Worm (Caenorhabditis elegans): ENCODE data around the gene ZK328.6.

The ZK328.6 gene

DNA sequence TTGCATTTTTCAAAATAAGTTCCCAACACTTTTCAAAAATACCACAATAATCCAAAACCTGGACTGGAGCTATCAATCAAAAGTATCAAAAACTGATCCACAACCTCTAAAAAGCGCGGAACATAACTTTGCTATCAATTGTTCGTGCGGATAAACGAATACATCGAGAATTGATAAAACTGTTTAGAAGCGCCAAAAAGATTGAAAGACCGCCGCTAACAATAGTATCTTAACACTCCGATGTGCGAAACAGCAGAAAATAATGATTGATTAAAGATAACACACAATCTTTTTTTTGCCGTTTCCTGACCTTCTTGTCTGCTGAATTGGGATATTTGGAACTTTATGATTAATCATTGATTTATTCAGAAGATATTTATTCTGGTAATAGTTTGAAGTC, 2.0 kb downstream of the ZK328.6 start, which contains the start of gene tbx-7:
TSS of gene tbx-7 (minus strand) at position 101 of the 400 bp plus-strand sequence.
- TF ChIP-seq ceh-63 (GFP tag; optimal IDR thresholded peaks at IDR 0.05) (no peak), lin-14 (GFP tag; optimal IDR thresholded peaks at IDR 0.05) (no peak), fkh-4 (tag; optimal IDR thresholded peaks at IDR 0.05; ENCODE audit: borderline replicate concordance) (no peak), sox-4 (tag; optimal IDR thresholded peaks at IDR 0.05) (no peak), ceh-8 (GFP tag; optimal IDR thresholded peaks at IDR 0.05) (no peak), hlh-4 (tag; optimal IDR thresholded peaks at IDR 0.05) (no peak), F16B12.6 (tag; optimal IDR thresholded peaks at IDR 0.05) (no peak)

DNA sequence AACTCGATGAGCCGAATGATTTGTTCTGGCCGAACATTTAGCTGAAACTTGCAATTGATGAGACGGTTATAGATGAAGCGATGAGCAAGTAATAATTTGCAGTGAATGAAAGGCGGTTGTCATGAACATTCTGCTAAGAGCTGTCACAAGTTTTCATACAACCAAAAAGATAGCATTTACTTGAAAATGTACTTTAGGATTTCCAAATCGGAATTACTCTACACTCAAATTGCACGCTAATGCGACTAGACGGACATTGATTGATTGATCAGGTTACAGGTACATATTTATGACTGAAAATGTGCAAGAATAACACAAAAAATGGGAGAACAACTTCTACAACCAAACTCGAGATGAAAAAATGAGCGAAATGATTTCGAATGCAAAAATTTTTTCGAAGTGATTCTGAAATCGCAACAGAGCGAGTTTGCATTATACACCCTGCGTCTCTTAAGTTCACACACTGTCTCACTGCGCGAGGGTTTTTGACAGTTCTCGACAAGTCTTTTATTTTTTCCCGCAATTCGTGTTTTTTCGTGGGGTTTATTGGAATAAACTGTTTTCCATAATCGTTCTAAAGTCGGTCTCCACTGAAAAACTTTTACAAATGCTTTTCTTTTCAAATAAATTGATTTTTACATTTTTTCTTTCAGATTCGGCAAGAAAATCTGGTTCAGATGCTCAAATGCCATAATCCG, 10.7 kb downstream of the ZK328.6 start, which contains the start of the genes npp-10 and cyk-3:
TSS of gene npp-10 (minus strand) at position 51 of the 698 bp plus-strand sequence.
TSS of gene cyk-3 (plus strand) at position 648 of the 698 bp plus-strand sequence.
- peak; percentile 57 for TF ChIP-seq C16A3.4 (tag; optimal IDR thresholded peaks at IDR 0.05)
- no peak for TF ChIP-seq ama-1 (optimal IDR thresholded peaks at IDR 0.05)
- TF ChIP-seq lin-39 (tag; optimal IDR thresholded peaks at IDR 0.05): no peak
- TF ChIP-seq lin-14 (GFP tag; optimal IDR thresholded peaks at IDR 0.05): no peak
- TF ChIP-seq efl-3 (GFP tag; optimal IDR thresholded peaks at IDR 0.05): no peak
- TF ChIP-seq vab-15 (tag; optimal IDR thresholded peaks at IDR 0.05): no peak
- no peak for TF ChIP-seq lir-3 (tag; optimal IDR thresholded peaks at IDR 0.05; ENCODE audit: poor library complexity)
- no peak for TF ChIP-seq mab-9 (GFP tag; IDR thresholded peaks at IDR 0.05)
- TF ChIP-seq nhr-85 (tag): peak; percentile 75
- TF ChIP-seq ceh-8 (GFP tag; optimal IDR thresholded peaks at IDR 0.05): no peak
- no peak for TF ChIP-seq sptf-1 (tag; optimal IDR thresholded peaks at IDR 0.05)
- TF ChIP-seq ceh-82 (tag; optimal IDR thresholded peaks at IDR 0.05): peak in 1 of 3 experiments; percentile 42
- TF ChIP-seq rnt-1 (tag; optimal IDR thresholded peaks at IDR 0.05): peak; percentile 64
- TF ChIP-seq tlp-1 (tag; optimal IDR thresholded peaks at IDR 0.05): no peak
- no peak for TF ChIP-seq egl-27 (tag; optimal IDR thresholded peaks at IDR 0.05)
- peak in 1 of 6 experiments; percentile 13 for TF ChIP-seq elt-3 (tag; optimal IDR thresholded peaks at IDR 0.05)
- TF ChIP-seq fos-1 (tag; optimal IDR thresholded peaks at IDR 0.05): no peak
- TF ChIP-seq pqm-1 (tag; optimal IDR thresholded peaks at IDR 0.05): no peak
- TF ChIP-seq ceh-63 (GFP tag; optimal IDR thresholded peaks at IDR 0.05): no peak
- TF ChIP-seq zip-4 (GFP tag; optimal IDR thresholded peaks at IDR 0.05): no peak
- TF ChIP-seq fkh-4 (tag; optimal IDR thresholded peaks at IDR 0.05; ENCODE audit: borderline replicate concordance): no peak
- no peak for TF ChIP-seq nhr-90 (tag; optimal IDR thresholded peaks at IDR 0.05; ENCODE audit: poor library complexity)
- TF ChIP-seq irx-1 (tag; optimal IDR thresholded peaks at IDR 0.05): peak; percentile 29
- TF ChIP-seq nhr-76 (tag; optimal IDR thresholded peaks at IDR 0.05): no peak
- TF ChIP-seq F16B12.6 (tag; optimal IDR thresholded peaks at IDR 0.05): peak; percentile 59
- TF ChIP-seq mdl-1 (tag; optimal IDR thresholded peaks at IDR 0.05): no peak
- no peak for TF ChIP-seq egl-13 (tag; optimal IDR thresholded peaks at IDR 0.05)
- no peak for TF ChIP-seq zag-1 (tag; optimal IDR thresholded peaks at IDR 0.05)
- TF ChIP-seq isw-1 (GFP tag; IDR thresholded peaks at IDR 0.05): peak; percentile 24; the same call in 1 of the 2 replicates
- peak; percentile 32 for TF ChIP-seq nhr-20 (tag; optimal IDR thresholded peaks at IDR 0.05)
- no peak for TF ChIP-seq hpl-2 (GFP tag; optimal IDR thresholded peaks at IDR 0.05)
- TF ChIP-seq aha-1 (tag; optimal IDR thresholded peaks at IDR 0.05): no peak
- TF ChIP-seq nhr-71 (tag; optimal IDR thresholded peaks at IDR 0.05): no peak
- no peak for TF ChIP-seq blmp-1 (tag; optimal IDR thresholded peaks at IDR 0.05)
- peak; percentile 27 for TF ChIP-seq xbp-1 (tag; optimal IDR thresholded peaks at IDR 0.05)
- TF ChIP-seq ztf-11 (tag; optimal IDR thresholded peaks at IDR 0.05): no peak
- peak; percentile 61 for TF ChIP-seq lin-15B (tag; optimal IDR thresholded peaks at IDR 0.05)
- no peak for TF ChIP-seq Y116A8C.19 (tag; optimal IDR thresholded peaks at IDR 0.05; ENCODE audit: borderline replicate concordance)
- TF ChIP-seq unc-62 (GFP tag; optimal IDR thresholded peaks at IDR 0.05): no peak
- TF ChIP-seq nhr-77 (tag; optimal IDR thresholded peaks at IDR 0.05): no peak
- TF ChIP-seq snpc-4 (tag; optimal IDR thresholded peaks at IDR 0.05): no peak
- TF ChIP-seq fkh-8 (tag; optimal IDR thresholded peaks at IDR 0.05): no peak
- TF ChIP-seq C04F5.9 (tag; optimal IDR thresholded peaks at IDR 0.05): no peak
- TF ChIP-seq fkh-10 (GFP tag; optimal IDR thresholded peaks at IDR 0.05): no peak
- TF ChIP-seq elt-2 (tag; optimal IDR thresholded peaks at IDR 0.05): no peak
- TF ChIP-seq nhr-237 (tag; optimal IDR thresholded peaks at IDR 0.05): no peak
- no peak for TF ChIP-seq hlh-4 (tag; optimal IDR thresholded peaks at IDR 0.05)
- TF ChIP-seq unc-130 (tag; optimal IDR thresholded peaks at IDR 0.05): peak; percentile 9

Measured in whole organism, L1 larva.